Fruit fly (Drosophila melanogaster) whole organism, embryonic: ENCODE measurements around the gene ckd.

Experiments used
- Atf-2 ChIP-seq: fragments of 200-800 bp; sonication (Bioruptor generic); optimal IDR thresholded peaks from 2 replicates; lab custom pipeline; 2016; ENCODE audit warnings: missing biosample characterization, missing genetic modification characterization
- C15 ChIP-seq: fragments of 200-800 bp; sonication (Bioruptor generic); IDR thresholded peaks from 3 replicates; pipeline ENCODE4 v1.3.6; 2022; ENCODE audit warnings: missing biosample characterization, missing genetic modification characterization
- CG10267 ChIP-seq: fragments of 200-800 bp; sonication (Bioruptor generic); optimal IDR thresholded peaks from 2 replicates; lab custom pipeline; 2018; ENCODE audit warnings: missing biosample characterization, mild to moderate bottlenecking, missing genetic modification characterization, moderate library complexity
- CG11085 ChIP-seq: fragments of 200-800 bp; sonication (Bioruptor generic); IDR thresholded peaks from 2 replicates; pipeline ENCODE4 v1.3.6; 2022; ENCODE audit warnings: missing biosample characterization, missing genetic modification characterization
- CG11093 ChIP-seq: fragments of 200-800 bp; sonication (Bioruptor generic); IDR thresholded peaks from 3 replicates; pipeline ENCODE4 v1.3.6; 2022; ENCODE audit warnings: missing biosample characterization, missing genetic modification characterization
- CG11398 ChIP-seq: fragments of 200-800 bp; sonication (Bioruptor generic); optimal IDR thresholded peaks from 2 replicates; lab custom pipeline; 2016; ENCODE audit warnings: missing biosample characterization, missing genetic modification characterization
- CG11504 ChIP-seq: fragments of 200-800 bp; sonication (Bioruptor generic); optimal IDR thresholded peaks from 3 replicates; lab custom pipeline; 2019; ENCODE audit warnings: missing biosample characterization, mild to moderate bottlenecking, missing genetic modification characterization, moderate library complexity
- CG12155 ChIP-seq: fragments of 200-800 bp; sonication (Bioruptor generic); optimal IDR thresholded peaks from 3 replicates; lab custom pipeline; 2016; ENCODE audit warnings: missing biosample characterization, missing genetic modification characterization
- CG14667 ChIP-seq: fragments of 200-800 bp; sonication (Bioruptor generic); IDR thresholded peaks from 2 replicates; pipeline ENCODE4 v1.3.6; 2022; ENCODE audit warnings: missing biosample characterization, missing genetic modification characterization
- CG14860 ChIP-seq: fragments of 200-800 bp; sonication (Bioruptor generic); IDR thresholded peaks from 3 replicates; pipeline ENCODE4 v1.3.6; 2022; ENCODE audit warnings: missing biosample characterization, missing genetic modification characterization; ENCODE audit not compliant: partially characterized antibody
- CG15269 ChIP-seq: fragments of 200-800 bp; sonication (Bioruptor generic); optimal IDR thresholded peaks from 2 replicates; lab custom pipeline; 2018; ENCODE audit warnings: missing biosample characterization, mild to moderate bottlenecking, missing genetic modification characterization, moderate library complexity
- CG1529 ChIP-seq: fragments of 200-800 bp; sonication (Bioruptor generic); optimal IDR thresholded peaks from 3 replicates; lab custom pipeline; 2018; ENCODE audit warnings: missing biosample characterization, missing genetic modification characterization
- CG15479 ChIP-seq: fragments of 200-800 bp; sonication (Bioruptor generic); optimal IDR thresholded peaks from 3 replicates; lab custom pipeline; 2019; ENCODE audit warnings: missing biosample characterization, mild to moderate bottlenecking, missing genetic modification characterization, moderate library complexity
- CG2875 ChIP-seq: fragments of 200-800 bp; sonication (Bioruptor generic); optimal IDR thresholded peaks from 2 replicates; lab custom pipeline; 2017; ENCODE audit warnings: missing biosample characterization, mild to moderate bottlenecking, missing genetic modification characterization, missing genetic modification reagents
- CG2889 ChIP-seq: fragments of 200-800 bp; sonication (Bioruptor generic); IDR thresholded peaks from 3 replicates; pipeline ENCODE4 v1.3.6; 2022; ENCODE audit warnings: missing biosample characterization, missing genetic modification characterization
- CG3995 ChIP-seq: fragments of 200-800 bp; sonication (Bioruptor generic); optimal IDR thresholded peaks from 3 replicates; lab custom pipeline; 2016; ENCODE audit warnings: missing biosample characterization, missing genetic modification characterization
- CG42726 ChIP-seq: fragments of 200-800 bp; sonication (Bioruptor generic); IDR thresholded peaks from 2 replicates; pipeline ENCODE4 v1.3.6; 2022; ENCODE audit warnings: missing biosample characterization, missing genetic modification characterization; ENCODE audit not compliant: partially characterized antibody
- CG5953 ChIP-seq: fragments of 200-800 bp; sonication (Bioruptor generic); IDR thresholded peaks from 2 replicates; pipeline ENCODE4 v1.3.6; 2022; ENCODE audit warnings: missing biosample characterization, missing genetic modification characterization
- CG8478 ChIP-seq: fragments of >200 bp; optimal IDR thresholded peaks from 2 replicates; lab custom pipeline; 2018
- CG9215 ChIP-seq: fragments of 200-800 bp; sonication (Bioruptor generic); IDR thresholded peaks from 2 replicates; pipeline ENCODE4 v1.3.6; 2022; ENCODE audit warnings: missing biosample characterization, missing genetic modification characterization
- CG9932 ChIP-seq: fragments of 200-800 bp; sonication (Bioruptor generic); IDR thresholded peaks from 2 replicates; pipeline ENCODE4 v1.3.6; 2022; ENCODE audit warnings: missing biosample characterization, missing genetic modification characterization
- Chrac-16 ChIP-seq: fragments of 200-800 bp; sonication (Bioruptor generic); optimal IDR thresholded peaks from 3 replicates; lab custom pipeline; 2016; ENCODE audit warnings: missing biosample characterization, missing genetic modification characterization
- Doc3 ChIP-seq: fragments of 200-800 bp; sonication (Bioruptor generic); IDR thresholded peaks from 3 replicates; pipeline ENCODE4 v1.3.6; 2022; ENCODE audit warnings: missing biosample characterization, missing genetic modification characterization; ENCODE audit not compliant: partially characterized antibody
- Eip74EF ChIP-seq, 2 experiments: fragments of 200-800 bp in 1 of 2; fragments of >200 bp in 1 of 2; sonication (Bioruptor generic) in 1 of 2; optimal IDR thresholded peaks; 2 replicates each; lab custom pipeline; 2017 to 2019; ENCODE audit warnings: missing biosample characterization in 2 of 2, missing genetic modification characterization in 2 of 2, mild to moderate bottlenecking in 1 of 2, moderate library complexity in 1 of 2
- Fer2 ChIP-seq: fragments of 200-800 bp; sonication (Bioruptor generic); optimal IDR thresholded peaks from 2 replicates; lab custom pipeline; 2018; ENCODE audit warnings: missing biosample characterization, mild to moderate bottlenecking, missing genetic modification characterization, moderate library complexity
- Hr39 ChIP-seq: fragments of >200 bp; optimal IDR thresholded peaks from 2 replicates; lab custom pipeline; 2017
- Jarid2 ChIP-seq: fragments of 200-800 bp; sonication (Bioruptor generic); optimal IDR thresholded peaks from 3 replicates; lab custom pipeline; 2017; ENCODE audit warnings: mild to moderate bottlenecking, missing biosample characterization, missing genetic modification reagents, missing genetic modification characterization
- Kr ChIP-seq: fragments of 200-800 bp; sonication (Bioruptor generic); optimal IDR thresholded peaks from 2 replicates; lab custom pipeline; 2017; ENCODE audit warnings: missing biosample characterization, mild to moderate bottlenecking, missing genetic modification characterization
- Meics ChIP-seq: fragments of 200-800 bp; sonication (Bioruptor generic); optimal IDR thresholded peaks from 2 replicates; lab custom pipeline; 2017; ENCODE audit warnings: missing biosample characterization, mild to moderate bottlenecking, missing genetic modification characterization
- NFAT ChIP-seq: fragments of 200-800 bp; sonication (Bioruptor generic); IDR thresholded peaks from 2 replicates; pipeline ENCODE4 v1.3.6; 2022; ENCODE audit warnings: missing biosample characterization, missing genetic modification characterization
- Nf-YA ChIP-seq: fragments of 200-800 bp; sonication (Bioruptor generic); IDR thresholded peaks from 2 replicates; pipeline ENCODE4 v1.3.6; 2022; ENCODE audit warnings: missing biosample characterization, missing genetic modification characterization
- Opbp ChIP-seq: fragments of 200-800 bp; sonication (Bioruptor generic); IDR thresholded peaks from 3 replicates; pipeline ENCODE4 v1.3.6; 2022; ENCODE audit warnings: missing biosample characterization, missing genetic modification characterization; ENCODE audit not compliant: partially characterized antibody
- Ptx1 ChIP-seq: fragments of 200-800 bp; sonication (Bioruptor generic); IDR thresholded peaks from 2 replicates; pipeline ENCODE4 v1.3.6; 2022; ENCODE audit warnings: missing biosample characterization, missing genetic modification characterization
- Six4 ChIP-seq: fragments of 200-800 bp; sonication (Bioruptor generic); optimal IDR thresholded peaks from 2 replicates; lab custom pipeline; 2016; ENCODE audit warnings: missing biosample characterization, missing genetic modification characterization
- Sox100B ChIP-seq: fragments of 200-800 bp; sonication (Bioruptor generic); optimal IDR thresholded peaks from 3 replicates; lab custom pipeline; 2018; ENCODE audit warnings: missing biosample characterization, mild to moderate bottlenecking, missing genetic modification characterization
- Trl ChIP-seq, 3 experiments: fragments of >200 bp in 2 of 3; fragments of 200-800 bp in 1 of 3; sonication (Bioruptor generic) in 1 of 3; optimal IDR thresholded peaks; 2 replicates in 1 of 3; 3 replicates in 2 of 3; lab custom pipeline; 2016 to 2017; ENCODE audit warnings: missing biosample characterization in 1 of 3, missing genetic modification characterization in 1 of 3
- Vsx1 ChIP-seq: fragments of 200-800 bp; sonication (Bioruptor generic); optimal IDR thresholded peaks from 2 replicates; lab custom pipeline; 2017; ENCODE audit warnings: missing biosample characterization, mild to moderate bottlenecking, missing genetic modification characterization, missing genetic modification reagents
- al ChIP-seq: fragments of 200-800 bp; sonication (Bioruptor generic); IDR thresholded peaks from 2 replicates; pipeline ENCODE4 v1.3.6; 2022; ENCODE audit warnings: missing biosample characterization, missing genetic modification characterization
- bcd ChIP-seq: fragments of 200-800 bp; sonication (Bioruptor generic); optimal IDR thresholded peaks from 2 replicates; lab custom pipeline; 2017; ENCODE audit warnings: missing biosample characterization, mild to moderate bottlenecking, missing genetic modification characterization
- bigmax ChIP-seq: fragments of 200-800 bp; sonication (Bioruptor generic); optimal IDR thresholded peaks from 2 replicates; lab custom pipeline; 2018; ENCODE audit warnings: missing biosample characterization, mild to moderate bottlenecking, missing genetic modification characterization
- ci ChIP-seq: fragments of 200-800 bp; sonication (Bioruptor generic); IDR thresholded peaks from 3 replicates; pipeline ENCODE4 v1.3.6; 2022; ENCODE audit warnings: missing biosample characterization, missing genetic modification characterization
- eyg ChIP-seq: fragments of 200-800 bp; sonication (Bioruptor generic); optimal IDR thresholded peaks from 3 replicates; lab custom pipeline; 2016; ENCODE audit warnings: missing biosample characterization, missing genetic modification characterization
- gcm2 ChIP-seq: fragments of 200-800 bp; sonication (Bioruptor generic); optimal IDR thresholded peaks from 2 replicates; lab custom pipeline; 2016; ENCODE audit warnings: missing biosample characterization, missing genetic modification characterization
- jumu ChIP-seq: fragments of 200-800 bp; sonication (Bioruptor generic); optimal IDR thresholded peaks from 3 replicates; lab custom pipeline; 2016; ENCODE audit warnings: missing biosample characterization, missing genetic modification characterization
- kay ChIP-seq: fragments of 200-800 bp; sonication (Bioruptor generic); optimal IDR thresholded peaks from 2 replicates; lab custom pipeline; 2016; ENCODE audit warnings: missing biosample characterization, missing genetic modification characterization
- lola ChIP-seq, 3 experiments: fragments of >200 bp in 2 of 3; fragments of 200-800 bp in 1 of 3; sonication (Bioruptor generic) in 1 of 3; optimal IDR thresholded peaks; 2 replicates each; lab custom pipeline; 2017 to 2019; ENCODE audit warnings: missing biosample characterization in 3 of 3, missing genetic modification characterization in 3 of 3, mild to moderate bottlenecking in 1 of 3, moderate library complexity in 1 of 3
- maf-S ChIP-seq: fragments of 200-800 bp; sonication (Bioruptor generic); optimal IDR thresholded peaks from 2 replicates; lab custom pipeline; 2016; ENCODE audit warnings: missing biosample characterization, missing genetic modification characterization
- onecut ChIP-seq: fragments of 200-800 bp; sonication (Bioruptor generic); IDR thresholded peaks from 2 replicates; pipeline ENCODE4 v1.3.6; 2022; ENCODE audit warnings: missing biosample characterization, missing genetic modification characterization
- slp2 ChIP-seq: fragments of 200-800 bp; sonication (Bioruptor generic); optimal IDR thresholded peaks from 2 replicates; lab custom pipeline; 2016; ENCODE audit warnings: missing biosample characterization, missing genetic modification characterization
- trh ChIP-seq: fragments of 200-800 bp; sonication (Bioruptor generic); optimal IDR thresholded peaks from 2 replicates; lab custom pipeline; 2016; ENCODE audit warnings: missing biosample characterization, missing genetic modification characterization
- ttk ChIP-seq: fragments of 200-800 bp; sonication (Bioruptor generic); IDR thresholded peaks from 2 replicates; pipeline ENCODE4 v2.1.2; 2022; ENCODE audit warnings: missing biosample characterization, missing genetic modification characterization
- wdn ChIP-seq: fragments of 200-800 bp; sonication (Bioruptor generic); IDR thresholded peaks from 2 replicates; pipeline ENCODE4 v1.3.6; 2022; ENCODE audit warnings: missing biosample characterization, missing genetic modification characterization

The ckd gene

dm6 chr3L:3305430-3305829 is 47.8 kb downstream of the ckd start (continued):
- no peak for TF ChIP-seq Trl (optimal IDR thresholded peaks at IDR 0.05; lab: Kevin White, UChicago)
- TF ChIP-seq Trl (GFP tag; optimal IDR thresholded peaks at IDR 0.05; lab: Kevin White, UChicago) = peak; percentile 25
- TF ChIP-seq CG2889 = no peak
- no peak for TF ChIP-seq CG10267 (tag; lab: Kevin White, UChicago)
- TF ChIP-seq CG9215 = no peak
- TF ChIP-seq Kr (GFP tag; lab: Kevin White, UChicago) = no peak
- no peak for TF ChIP-seq CG3995 (GFP tag; lab: Kevin White, UChicago)
- peak in 1 of 3 experiments; percentile 49 for TF ChIP-seq lola (GFP tag; optimal IDR thresholded peaks at IDR 0.05; lab: Kevin White, UChicago)
- no peak for TF ChIP-seq Ptx1 (GFP tag; lab: Robert Waterston, UW)
- TF ChIP-seq kay (GFP tag; lab: Kevin White, UChicago) = peak; percentile 31
- no peak for TF ChIP-seq gcm2 (GFP tag; lab: Kevin White, UChicago)
- peak; percentile 6 for TF ChIP-seq CG15269 (tag; lab: Kevin White, UChicago)
- no peak for TF ChIP-seq Atf-2
- TF ChIP-seq Eip74EF (GFP tag; optimal IDR thresholded peaks at IDR 0.05; lab: Kevin White, UChicago) = no peak
- no peak for TF ChIP-seq maf-S (GFP tag; lab: Kevin White, UChicago)
- no peak for TF ChIP-seq wdn (GFP tag; lab: Robert Waterston, UW)
- no peak for TF ChIP-seq Fer2
- TF ChIP-seq CG5953 (GFP tag; lab: Robert Waterston, UW) = no peak
- TF ChIP-seq Meics = peak; percentile 17
- peak; percentile 25 for TF ChIP-seq Jarid2
- TF ChIP-seq CG1529 (GFP tag; lab: Kevin White, UChicago) = peak; percentile 31
- no peak for TF ChIP-seq eyg (GFP tag; lab: Kevin White, UChicago)
- TF ChIP-seq CG15479 = no peak
- TF ChIP-seq bigmax (GFP tag; lab: Kevin White, UChicago) = no peak
- TF ChIP-seq ci (GFP tag; lab: Robert Waterston, UW) = peak; percentile 55; the same call in 2 of the 3 replicates
- TF ChIP-seq ttk = no peak
- no peak for TF ChIP-seq al (GFP tag; lab: Robert Waterston, UW)
- no peak for TF ChIP-seq CG14667 (GFP tag; lab: Robert Waterston, UW)
- TF ChIP-seq bcd (GFP tag; lab: Kevin White, UChicago) = no peak
- TF ChIP-seq CG14860 (GFP tag; lab: Robert Waterston, UW) = no peak
- no peak for TF ChIP-seq CG8478 (lab: Kevin White, UChicago)
- no peak for TF ChIP-seq slp2 (GFP tag; lab: Kevin White, UChicago)
- TF ChIP-seq Chrac-16 (GFP tag; lab: Kevin White, UChicago) = no peak
- TF ChIP-seq CG2875 (GFP tag; lab: Kevin White, UChicago) = peak; percentile 66
- TF ChIP-seq jumu = no peak
- TF ChIP-seq Opbp (GFP tag; lab: Robert Waterston, UW) = no peak
- no peak for TF ChIP-seq Six4 (GFP tag; lab: Kevin White, UChicago)
- no peak for TF ChIP-seq CG11085 (GFP tag; lab: Robert Waterston, UW)
- no peak for TF ChIP-seq CG42726
- TF ChIP-seq CG11093 (GFP tag; lab: Robert Waterston, UW) = no peak
- no peak for TF ChIP-seq CG9932 (GFP tag; lab: Robert Waterston, UW)
- no peak for TF ChIP-seq Hr39 (lab: Kevin White, UChicago)
- TF ChIP-seq NFAT (GFP tag; lab: Robert Waterston, UW) = no peak
- TF ChIP-seq CG11504 (tag; lab: Kevin White, UChicago) = no peak
- TF ChIP-seq Vsx1 (GFP tag; lab: Kevin White, UChicago) = peak; percentile 11
- TF ChIP-seq onecut (GFP tag; lab: Robert Waterston, UW) = no peak
- no peak for TF ChIP-seq C15 (GFP tag; lab: Robert Waterston, UW)
- TF ChIP-seq CG11398 (GFP tag; lab: Kevin White, UChicago) = peak; percentile 35
- peak; percentile 9 for TF ChIP-seq Sox100B (GFP tag; lab: Kevin White, UChicago)
- TF ChIP-seq trh (GFP tag; lab: Kevin White, UChicago) = peak; percentile 45
- no peak for TF ChIP-seq Doc3 (GFP tag; lab: Robert Waterston, UW)
- no peak for TF ChIP-seq CG12155 (GFP tag; lab: Kevin White, UChicago)
- no peak for TF ChIP-seq Nf-YA (GFP tag; lab: Robert Waterston, UW)
